Worm (Caenorhabditis elegans) whole organism, L4/young adult: ENCODE data around the gene hphd-1.

Experiments used
- W03F9.2 ChIP-seq: fragments of 150-350 bp; optimal IDR thresholded peaks from 2 replicates; lab custom pipeline; 2014; ENCODE audit warnings: missing biosample characterization, missing genetic modification characterization
- dao-5 ChIP-seq: sonication (generic microtip); optimal IDR thresholded peaks from 2 replicates; lab custom pipeline; 2016; ENCODE audit warnings: missing genotype, missing genetic modification characterization, moderate library complexity, missing compliant biosample characterization
- him-1 ChIP-seq: sonication (generic microtip); optimal IDR thresholded peaks from 2 replicates; lab custom pipeline; 2016; ENCODE audit warnings: missing genotype, missing genetic modification reagents, missing genetic modification characterization, missing compliant biosample characterization

DNA sequence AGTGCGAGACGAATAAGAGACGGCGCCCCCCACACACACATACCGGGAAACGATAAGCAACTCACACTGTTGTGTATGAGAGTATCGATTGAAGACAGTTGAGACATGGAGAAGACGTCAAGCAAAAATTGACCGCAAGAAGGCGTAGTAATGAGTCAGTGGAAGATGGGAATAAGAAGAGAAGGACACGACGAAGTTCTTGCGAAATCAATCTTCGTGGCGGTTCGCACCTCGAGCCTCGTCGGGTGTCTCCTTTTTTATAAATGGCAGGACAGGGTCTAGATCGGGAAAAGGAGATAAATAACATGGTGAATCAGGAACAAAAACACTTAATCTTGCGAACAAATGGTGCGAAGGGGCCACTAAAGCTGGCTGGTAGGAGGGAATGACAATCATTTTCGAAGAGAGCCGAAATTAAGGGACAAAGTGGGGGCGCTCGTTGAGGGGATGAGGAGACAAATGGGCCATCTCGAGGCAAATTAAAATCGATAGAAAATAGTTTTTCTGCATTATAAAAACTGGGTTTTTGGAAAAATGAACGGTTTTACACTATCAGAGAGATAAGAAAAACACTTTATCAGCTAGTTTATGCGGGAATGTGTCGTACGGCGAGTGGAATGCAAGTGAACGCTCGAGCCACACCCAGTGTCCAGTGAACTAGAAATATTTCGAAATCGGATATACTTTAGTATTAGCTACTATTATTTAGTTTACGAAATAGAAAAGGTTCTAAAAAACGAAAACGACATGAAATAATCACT is 33.1 kb upstream of the hphd-1 start:
- TF ChIP-seq dao-5 (tag; lab: Kevin White, UChicago) (no peak), W03F9.2 (tag; lab: Kevin White, UChicago) (no peak), him-1 (tag; lab: Kevin White, UChicago) (no peak)
